Fruit fly (Drosophila melanogaster) whole organism, adult: ENCODE measurements around the gene Cdep.

Experiments used
- CG11617 ChIP-seq: fragments of 200-800 bp; sonication (Bioruptor generic); optimal IDR thresholded peaks from 2 replicates; lab custom pipeline; 2017; ENCODE audit warnings: mild to moderate bottlenecking, missing biosample characterization, missing genetic modification reagents, missing genetic modification characterization
- CG12768 ChIP-seq: fragments of 200-800 bp; sonication (Bioruptor generic); optimal IDR thresholded peaks from 2 replicates; lab custom pipeline; 2017; ENCODE audit warnings: missing biosample characterization, missing genetic modification characterization, mild to moderate bottlenecking, moderate library complexity, missing genetic modification reagents
- Mnt ChIP-seq: fragments of 200-800 bp; sonication (Bioruptor generic); optimal IDR thresholded peaks from 2 replicates; lab custom pipeline; 2016; ENCODE audit warnings: missing biosample characterization, mild to moderate bottlenecking, missing genetic modification characterization

DNA sequence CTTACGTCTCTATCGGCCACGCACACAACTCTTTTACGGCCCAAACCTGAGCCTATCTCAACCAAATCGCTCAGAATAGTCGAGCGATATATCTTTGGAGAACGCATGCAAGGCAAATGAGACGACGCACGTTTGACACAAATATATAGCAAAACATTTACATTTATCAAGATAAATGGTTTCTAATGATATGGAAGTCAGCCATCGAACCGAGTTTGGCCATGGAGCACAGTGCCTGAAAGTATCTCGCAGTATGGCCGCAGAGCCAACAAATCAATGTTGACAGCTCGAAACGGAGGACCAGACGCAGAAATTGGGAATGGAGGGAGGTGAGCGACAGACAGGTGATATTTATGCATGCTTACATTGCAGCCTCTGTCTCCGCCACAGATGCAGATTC is 77.1 kb downstream of the Cdep start:
- TF ChIP-seq CG11617 (GFP tag; lab: Kevin White, UChicago) (no peak), CG12768 (GFP tag; lab: Kevin White, UChicago) (no peak), Mnt (GFP tag; lab: Kevin White, UChicago) (no peak)
